Worm (Caenorhabditis elegans): Measurements from ENCODE around the gene K09C8.9.

ce11 chrX:10924031-10924430 lies 43.6 kb downstream of the K09C8.9 start:
- TF ChIP-seq flt-1 (GFP tag; IDR thresholded peaks at IDR 0.05) (no peak), ztf-29 (GFP tag; IDR thresholded peaks at IDR 0.05) (no peak), cog-1 (tag; optimal IDR thresholded peaks at IDR 0.05) (no peak)

All from whole organism, midembryonic.